Fruit fly (Drosophila melanogaster) whole organism, prepupa: ENCODE measurements around the gene wntD.

Experiments used
- Blimp-1 ChIP-seq: fragments of 200-800 bp; sonication (Bioruptor generic); optimal IDR thresholded peaks from 3 replicates; lab custom pipeline; 2017; ENCODE audit warnings: missing biosample characterization, missing genetic modification characterization, mild to moderate bottlenecking, moderate library complexity, missing genetic modification reagents
- CG10631 ChIP-seq: fragments of 200-800 bp; sonication (Bioruptor generic); optimal IDR thresholded peaks from 2 replicates; lab custom pipeline; 2016; ENCODE audit warnings: missing biosample characterization, missing genetic modification characterization
- CG11294 ChIP-seq: fragments of 200-800 bp; sonication (Bioruptor generic); IDR thresholded peaks from 2 replicates; pipeline ENCODE4 v1.3.6; 2022; ENCODE audit warnings: missing biosample characterization, missing genetic modification characterization
- CG11762 ChIP-seq: fragments of 200-800 bp; sonication (Bioruptor generic); optimal IDR thresholded peaks from 3 replicates; lab custom pipeline; 2016; ENCODE audit warnings: missing biosample characterization, missing genetic modification characterization; ENCODE audit not compliant: insufficient read depth
- CG11902 ChIP-seq: fragments of 200-800 bp; sonication (Bioruptor generic); optimal IDR thresholded peaks from 3 replicates; lab custom pipeline; 2016; ENCODE audit warnings: missing biosample characterization, missing genetic modification characterization
- CG15336 ChIP-seq: fragments of 200-800 bp; sonication (Bioruptor generic); IDR thresholded peaks from 2 replicates; pipeline ENCODE4 v1.3.6; 2022; ENCODE audit warnings: missing biosample characterization, missing genetic modification characterization
- CG1621 ChIP-seq: fragments of 200-800 bp; sonication (Bioruptor generic); optimal IDR thresholded peaks from 3 replicates; lab custom pipeline; 2018; ENCODE audit warnings: missing biosample characterization, mild to moderate bottlenecking, missing genetic modification characterization
- CG31627 ChIP-seq: fragments of 200-800 bp; sonication (Bioruptor generic); optimal IDR thresholded peaks from 3 replicates; lab custom pipeline; 2016; ENCODE audit warnings: missing biosample characterization, missing genetic modification characterization
- CG32006 ChIP-seq: fragments of 200-800 bp; sonication (Bioruptor generic); optimal IDR thresholded peaks from 3 replicates; lab custom pipeline; 2017; ENCODE audit warnings: missing biosample characterization, mild to moderate bottlenecking, missing genetic modification characterization
- CG34406 ChIP-seq: fragments of 200-800 bp; sonication (Bioruptor generic); optimal IDR thresholded peaks from 3 replicates; lab custom pipeline; 2016; ENCODE audit warnings: missing biosample characterization, missing genetic modification characterization
- CG4318 ChIP-seq: fragments of 200-800 bp; sonication (Bioruptor generic); optimal IDR thresholded peaks from 3 replicates; lab custom pipeline; 2017; ENCODE audit warnings: missing biosample characterization, mild to moderate bottlenecking, missing genetic modification characterization
- CG6808 ChIP-seq: fragments of 200-800 bp; sonication (Bioruptor generic); optimal IDR thresholded peaks from 3 replicates; lab custom pipeline; 2017; ENCODE audit warnings: missing biosample characterization, missing genetic modification characterization, mild to moderate bottlenecking, moderate library complexity, missing genetic modification reagents
- CG6854 ChIP-seq: fragments of 200-800 bp; sonication (Bioruptor generic); optimal IDR thresholded peaks from 2 replicates; lab custom pipeline; 2017; ENCODE audit warnings: missing biosample characterization, mild to moderate bottlenecking, missing genetic modification characterization
- CG8119 ChIP-seq: fragments of 200-800 bp; sonication (Bioruptor generic); IDR thresholded peaks from 3 replicates; pipeline ENCODE4 v1.3.6; 2022; ENCODE audit warnings: missing biosample characterization, missing genetic modification characterization
- CG8319 ChIP-seq: fragments of 200-800 bp; sonication (Bioruptor generic); optimal IDR thresholded peaks from 3 replicates; lab custom pipeline; 2016; ENCODE audit warnings: missing biosample characterization, missing genetic modification characterization
- CG8632 ChIP-seq: fragments of 200-800 bp; sonication (Bioruptor generic); optimal IDR thresholded peaks from 3 replicates; lab custom pipeline; 2016; ENCODE audit warnings: missing biosample characterization, missing genetic modification characterization
- Eip78C ChIP-seq: fragments of 200-800 bp; sonication (Bioruptor generic); peaks from one replicate; lab custom pipeline; 2016; ENCODE audit warnings: missing biosample characterization, missing genetic modification characterization
- Eip93F ChIP-seq: fragments of 200-800 bp; sonication (Bioruptor generic); optimal IDR thresholded peaks from 2 replicates; lab custom pipeline; 2016; ENCODE audit warnings: missing biosample characterization, mild to moderate bottlenecking, missing genetic modification characterization
- Ets21C ChIP-seq: fragments of 200-800 bp; sonication (Bioruptor generic); optimal IDR thresholded peaks from 3 replicates; lab custom pipeline; 2016; ENCODE audit warnings: missing biosample characterization, missing genetic modification characterization
- Hr38 ChIP-seq: sonication (Bioruptor generic); optimal IDR thresholded peaks from 2 replicates; lab custom pipeline; 2016; ENCODE audit warnings: missing biosample characterization, missing genetic modification characterization
- Hr39 ChIP-seq: fragments of 200-800 bp; sonication (Bioruptor generic); optimal IDR thresholded peaks from 2 replicates; lab custom pipeline; 2016; ENCODE audit warnings: missing biosample characterization, missing genetic modification characterization
- Lpt ChIP-seq: fragments of 200-800 bp; sonication (Bioruptor generic); optimal IDR thresholded peaks from 3 replicates; lab custom pipeline; 2016; ENCODE audit warnings: missing biosample characterization, missing genetic modification characterization
- Met ChIP-seq: fragments of 200-800 bp; sonication (Bioruptor generic); optimal IDR thresholded peaks from 3 replicates; lab custom pipeline; 2016; ENCODE audit warnings: missing biosample characterization, missing genetic modification characterization
- OdsH ChIP-seq: fragments of 200-800 bp; sonication (Bioruptor generic); optimal IDR thresholded peaks from 3 replicates; lab custom pipeline; 2016; ENCODE audit warnings: missing biosample characterization, missing genetic modification characterization
- Sox102F ChIP-seq: fragments of 200-800 bp; sonication (Bioruptor generic); optimal IDR thresholded peaks from 2 replicates; lab custom pipeline; 2016; ENCODE audit warnings: missing biosample characterization, mild to moderate bottlenecking, missing genetic modification characterization
- Sox14 ChIP-seq: fragments of 200-800 bp; sonication (Bioruptor generic); optimal IDR thresholded peaks from 3 replicates; lab custom pipeline; 2016; ENCODE audit warnings: missing biosample characterization, missing genetic modification characterization
- achi ChIP-seq: fragments of 200-800 bp; sonication (Bioruptor generic); optimal IDR thresholded peaks from 3 replicates; lab custom pipeline; 2016; ENCODE audit warnings: missing biosample characterization, missing genetic modification characterization
- acj6 ChIP-seq: fragments of 200-800 bp; sonication (Bioruptor generic); optimal IDR thresholded peaks from 3 replicates; lab custom pipeline; 2016; ENCODE audit warnings: missing biosample characterization, missing genetic modification characterization
- cyc ChIP-seq: fragments of 200-800 bp; sonication (Bioruptor generic); optimal IDR thresholded peaks from 3 replicates; lab custom pipeline; 2016; ENCODE audit warnings: missing biosample characterization, missing genetic modification characterization
- dac ChIP-seq: fragments of 200-800 bp; sonication (Bioruptor generic); optimal IDR thresholded peaks from 2 replicates; lab custom pipeline; 2017; ENCODE audit warnings: missing biosample characterization, mild to moderate bottlenecking, missing genetic modification characterization
- dsx ChIP-seq: fragments of 200-800 bp; optimal IDR thresholded peaks from 3 replicates; lab custom pipeline; 2019; ENCODE audit warnings: missing biosample characterization, mild to moderate bottlenecking, missing genetic modification characterization, moderate library complexity; ENCODE audit not compliant: poor library complexity, severe bottlenecking
- eg ChIP-seq: fragments of 200-800 bp; sonication (Bioruptor generic); IDR thresholded peaks from 3 replicates; pipeline ENCODE4 v1.3.6; 2022; ENCODE audit warnings: missing biosample characterization, missing genetic modification characterization
- fd59A ChIP-seq: fragments of 200-800 bp; sonication (Bioruptor generic); optimal IDR thresholded peaks from 2 replicates; lab custom pipeline; 2017; ENCODE audit warnings: missing biosample characterization, mild to moderate bottlenecking, missing genetic modification characterization, missing genetic modification reagents
- fd85E ChIP-seq: fragments of 200-800 bp; sonication (Bioruptor generic); optimal IDR thresholded peaks from 3 replicates; lab custom pipeline; 2016; ENCODE audit warnings: missing biosample characterization, missing genetic modification characterization
- fkh ChIP-seq: fragments of 200-800 bp; sonication (Bioruptor generic); optimal IDR thresholded peaks from 3 replicates; lab custom pipeline; 2017; ENCODE audit warnings: missing biosample characterization, mild to moderate bottlenecking, missing genetic modification characterization, moderate library complexity
- lz ChIP-seq: fragments of 200-800 bp; sonication (Bioruptor generic); optimal IDR thresholded peaks from 3 replicates; lab custom pipeline; 2016; ENCODE audit warnings: missing biosample characterization, missing genetic modification characterization
- pdm3 ChIP-seq: fragments of 200-800 bp; sonication (Bioruptor generic); optimal IDR thresholded peaks from 3 replicates; lab custom pipeline; 2016; ENCODE audit warnings: missing biosample characterization, missing genetic modification characterization
- spab ChIP-seq: fragments of 200-800 bp; sonication (Bioruptor generic); optimal IDR thresholded peaks from 2 replicates; lab custom pipeline; 2017; ENCODE audit warnings: missing biosample characterization, mild to moderate bottlenecking, missing genetic modification characterization, missing genetic modification reagents
- svp ChIP-seq: fragments of 200-800 bp; sonication (Bioruptor generic); peaks from one replicate; lab custom pipeline; 2016; ENCODE audit warnings: missing biosample characterization, missing genetic modification characterization
- topi ChIP-seq: fragments of 200-800 bp; sonication (Bioruptor generic); optimal IDR thresholded peaks from 3 replicates; lab custom pipeline; 2016; ENCODE audit warnings: missing biosample characterization, missing genetic modification characterization
- vri ChIP-seq: fragments of 200-800 bp; sonication (Bioruptor generic); optimal IDR thresholded peaks from 3 replicates; lab custom pipeline; 2016; ENCODE audit warnings: missing biosample characterization, mild to moderate bottlenecking, missing genetic modification characterization

Gene wntD

dm6 chr3R:13293148-13293756, at the start of gene wntD:
Gene wntD (minus strand): TSS chr3R:13293198.
- TF ChIP-seq Lpt (GFP tag; lab: Kevin White, UChicago) (no peak), CG11762 (GFP tag; lab: Kevin White, UChicago) (no peak)

DNA sequence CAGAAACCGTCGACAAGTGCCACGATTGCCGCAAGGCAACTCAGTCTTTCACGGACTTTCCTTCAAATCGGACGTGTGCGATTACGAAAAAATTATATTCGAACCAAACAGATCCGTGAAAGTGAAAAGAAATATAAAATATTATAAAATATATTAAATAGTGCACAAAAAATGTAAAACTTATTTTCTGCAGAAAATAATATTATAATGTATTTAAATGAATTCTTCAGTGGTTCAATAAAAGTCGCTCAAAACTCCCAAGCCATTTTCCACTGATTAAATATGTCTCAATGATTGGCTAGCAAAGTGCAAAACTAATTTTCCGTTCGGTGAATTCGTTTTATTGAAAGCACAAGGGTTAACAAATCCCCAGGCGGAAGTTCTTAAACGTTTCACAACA, 45.0 kb upstream of the wntD start, which contains the start of gene PK2-R1:
PK2-R1 (plus strand) TSS at position 301 of the 400 bp plus-strand sequence.
- no peak for TF ChIP-seq spab (GFP tag; lab: Kevin White, UChicago)
- TF ChIP-seq achi, result no peak
- TF ChIP-seq CG6854 (GFP tag; lab: Kevin White, UChicago), result no peak
- TF ChIP-seq CG32006 (GFP tag; lab: Kevin White, UChicago), result no peak
- no peak for TF ChIP-seq OdsH
- no peak for TF ChIP-seq Eip78C (GFP tag; lab: Kevin White, UChicago)
- TF ChIP-seq CG4318 (GFP tag; lab: Kevin White, UChicago), result no peak
- no peak for TF ChIP-seq topi (GFP tag; lab: Kevin White, UChicago)
- TF ChIP-seq Hr39, result no peak
- no peak for TF ChIP-seq dac
- TF ChIP-seq fd59A (GFP tag; lab: Kevin White, UChicago), result no peak
- TF ChIP-seq Met (GFP tag; lab: Kevin White, UChicago), result no peak
- TF ChIP-seq CG15336 (GFP tag; lab: Robert Waterston, UW), result no peak
- TF ChIP-seq, all 60 proteins: peak for 0

- TF ChIP-seq CG32006 (GFP tag; lab: Kevin White, UChicago) (no peak), acj6 (GFP tag; lab: Kevin White, UChicago) (no peak), Sox102F (GFP tag; lab: Kevin White, UChicago) (no peak), cyc (GFP tag; lab: Kevin White, UChicago) (no peak), fd85E (no peak), Eip93F (GFP tag; lab: Kevin White, UChicago) (no peak), dsx (GFP tag; lab: Kevin White, UChicago) (no peak), Sox14 (no peak), pdm3 (no peak), dac (no peak), CG15336 (GFP tag; lab: Robert Waterston, UW) (no peak)
- TF ChIP-seq, all 60 proteins: peak for 0
Observed at dm6 chr3R:13334007-13334406, 41.0 kb upstream of the wntD start, which contains the start of gene PK2-R2. Gene PK2-R2 (minus strand): TSS chr3R:13334166.

- TF ChIP-seq lz (GFP tag; lab: Kevin White, UChicago) (no peak), CG8319 (no peak), fd85E (no peak), Sox102F (GFP tag; lab: Kevin White, UChicago) (no peak), OdsH (no peak)
Observed at dm6 chr3R:13333031-13333430, 40.0 kb upstream of the wntD start.

- no peak for TF ChIP-seq fd85E
- TF ChIP-seq CG34406 (GFP tag; lab: Kevin White, UChicago), result peak; percentile 29
- TF ChIP-seq CG11294 (GFP tag; lab: Robert Waterston, UW), result no peak
- no peak for TF ChIP-seq fkh
- TF ChIP-seq CG8319, result no peak
- no peak for TF ChIP-seq Ets21C
- no peak for TF ChIP-seq OdsH
- no peak for TF ChIP-seq Blimp-1
- no peak for TF ChIP-seq CG8119 (GFP tag; lab: Robert Waterston, UW)
- TF ChIP-seq Lpt (GFP tag; lab: Kevin White, UChicago), result no peak
- no peak for TF ChIP-seq dsx (GFP tag; lab: Kevin White, UChicago)
- TF ChIP-seq achi, result peak; percentile 35
- no peak for TF ChIP-seq CG11902 (GFP tag; lab: Kevin White, UChicago)
- TF ChIP-seq CG4318 (GFP tag; lab: Kevin White, UChicago), result no peak
- no peak for TF ChIP-seq CG1621 (tag; lab: Kevin White, UChicago)
- TF ChIP-seq topi (GFP tag; lab: Kevin White, UChicago), result no peak
- TF ChIP-seq Hr38 (GFP tag; lab: Kevin White, UChicago), result no peak
- TF ChIP-seq CG10631 (GFP tag; lab: Kevin White, UChicago), result no peak
- TF ChIP-seq lz (GFP tag; lab: Kevin White, UChicago), result no peak
- TF ChIP-seq vri (GFP tag; lab: Kevin White, UChicago), result no peak
- no peak for TF ChIP-seq svp (GFP tag; lab: Kevin White, UChicago)
- TF ChIP-seq CG8632 (GFP tag; lab: Kevin White, UChicago), result no peak
- TF ChIP-seq dac, result no peak
- no peak for TF ChIP-seq Hr39
- TF ChIP-seq eg (GFP tag; lab: Robert Waterston, UW), result no peak; the same call in 1 of the 3 replicates
- TF ChIP-seq CG15336 (GFP tag; lab: Robert Waterston, UW), result no peak
- peak; percentile 13 for TF ChIP-seq Met (GFP tag; lab: Kevin White, UChicago)
- TF ChIP-seq CG6808, result no peak
- TF ChIP-seq CG31627 (GFP tag; lab: Kevin White, UChicago), result no peak
- peak; percentile 77 for TF ChIP-seq Eip78C (GFP tag; lab: Kevin White, UChicago)
- no peak for TF ChIP-seq CG11762 (GFP tag; lab: Kevin White, UChicago)
Observed at dm6 chr3R:13319873-13320272, 26.9 kb upstream of the wntD start.
